Worm (Caenorhabditis elegans): ENCODE results near the gene ZK662.6.

ZK662.6 gene

DNA sequence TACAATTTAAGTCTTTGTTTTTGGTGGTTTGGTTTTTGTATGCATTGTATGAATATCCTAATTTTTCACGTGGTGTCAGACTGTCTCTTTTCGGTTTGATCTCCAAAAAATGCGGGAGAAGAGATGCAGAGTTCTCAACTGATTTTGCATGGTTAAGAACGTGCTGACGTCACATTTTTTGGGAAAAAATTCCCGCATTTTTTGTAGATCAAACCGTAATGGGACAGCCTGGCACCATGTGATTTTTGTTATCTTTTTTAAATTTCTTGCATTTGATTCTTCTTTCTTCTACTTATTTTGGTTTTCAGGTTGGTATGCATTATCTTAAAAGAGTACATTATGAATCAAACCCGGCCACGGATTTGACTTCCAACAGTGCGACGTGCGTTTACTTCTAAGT, 2.9 kb downstream of the ZK662.6 start, which contains the start of gene ZK662.5:
Gene ZK662.5, plus strand, starts transcription at position 301 of the 400 bp plus-strand sequence.
- TF ChIP-seq elt-1 (tag; optimal IDR thresholded peaks at IDR 0.05) (no peak), jun-1 (tag; optimal IDR thresholded peaks at IDR 0.05) (no peak), aly-2 (tag; optimal IDR thresholded peaks at IDR 0.05) (no peak), lsy-12 (tag; optimal IDR thresholded peaks at IDR 0.05) (no peak), fos-1 (tag; optimal IDR thresholded peaks at IDR 0.05) (no peak)

DNA sequence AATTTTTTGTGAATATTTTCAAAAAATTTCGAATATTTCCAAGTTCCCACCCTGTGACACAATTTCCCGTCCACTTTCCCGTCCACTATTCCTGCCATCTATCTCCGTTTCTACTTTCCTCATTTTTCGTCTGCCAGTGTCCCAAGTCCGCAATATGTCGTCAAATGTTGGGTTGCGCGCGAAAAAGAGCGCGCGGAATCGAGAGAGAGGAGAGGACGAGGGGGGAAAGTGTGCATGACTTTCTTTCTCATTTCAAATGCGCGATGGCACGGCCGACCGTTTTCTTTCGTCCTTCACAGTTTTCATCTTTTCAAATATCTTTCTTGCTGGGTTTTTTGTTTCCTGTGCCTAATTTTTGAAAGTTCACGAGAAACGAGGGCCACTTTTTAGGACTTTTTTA, 6.6 kb downstream of the ZK662.6 start:
- TF ChIP-seq lin-15B (tag; optimal IDR thresholded peaks at IDR 0.05) (peak; percentile 98), elt-2 (tag; optimal IDR thresholded peaks at IDR 0.05) (peak; percentile 24), skn-1 (tag; optimal IDR thresholded peaks at IDR 0.05) (peak; percentile 27), snpc-4 (tag; optimal IDR thresholded peaks at IDR 0.05) (peak; percentile 74), hmg-11 (tag; optimal IDR thresholded peaks at IDR 0.05) (peak; percentile 46), nhr-23 (tag; optimal IDR thresholded peaks at IDR 0.05) (peak; percentile 48), aly-2 (tag; optimal IDR thresholded peaks at IDR 0.05) (no peak), sea-2 (GFP tag; optimal IDR thresholded peaks at IDR 0.05) (peak; percentile 62), elt-3 (tag; optimal IDR thresholded peaks at IDR 0.05) (no peak), nhr-25 (tag; optimal IDR thresholded peaks at IDR 0.05) (peak; percentile 68), nhr-76 (tag; optimal IDR thresholded peaks at IDR 0.05) (no peak), pha-4 (tag; optimal IDR thresholded peaks at IDR 0.05) (peak; percentile 78)

DNA sequence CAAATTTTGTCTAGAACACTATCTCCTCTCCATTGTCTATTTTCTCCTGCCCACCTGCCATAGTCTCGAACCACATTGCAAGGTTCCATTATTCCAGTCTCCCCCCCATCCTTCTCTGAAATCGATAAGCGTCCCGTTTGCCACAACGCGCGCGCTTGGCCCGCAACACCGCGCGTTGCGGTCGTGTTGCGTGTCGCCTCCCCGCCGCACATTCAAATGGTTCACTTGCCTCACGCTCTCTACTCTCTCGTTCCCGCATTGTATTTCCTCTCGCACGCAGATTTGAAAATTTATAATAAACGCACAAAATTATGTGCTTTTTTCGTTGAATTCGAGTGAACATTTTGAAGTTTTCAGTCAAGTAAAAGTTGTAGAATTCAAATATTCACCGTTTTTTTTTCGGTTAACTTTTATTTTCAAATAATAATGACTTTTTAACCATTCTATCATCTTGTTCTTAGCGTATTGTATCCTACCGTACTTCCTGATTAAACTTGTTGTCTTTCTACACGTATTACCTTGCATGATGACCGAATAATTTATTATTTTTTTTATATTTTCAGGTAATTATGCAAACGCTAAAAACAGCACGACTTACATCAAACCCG, 7.2 kb downstream of the ZK662.6 start, which contains the start of gene lin-15B:
Gene lin-15B, plus strand, starts transcription at position 558 of the 608 bp plus-strand sequence.
- peak; percentile 74 for TF ChIP-seq lin-15B (tag; optimal IDR thresholded peaks at IDR 0.05)
- TF ChIP-seq fos-1 (tag; optimal IDR thresholded peaks at IDR 0.05), result no peak

DNA sequence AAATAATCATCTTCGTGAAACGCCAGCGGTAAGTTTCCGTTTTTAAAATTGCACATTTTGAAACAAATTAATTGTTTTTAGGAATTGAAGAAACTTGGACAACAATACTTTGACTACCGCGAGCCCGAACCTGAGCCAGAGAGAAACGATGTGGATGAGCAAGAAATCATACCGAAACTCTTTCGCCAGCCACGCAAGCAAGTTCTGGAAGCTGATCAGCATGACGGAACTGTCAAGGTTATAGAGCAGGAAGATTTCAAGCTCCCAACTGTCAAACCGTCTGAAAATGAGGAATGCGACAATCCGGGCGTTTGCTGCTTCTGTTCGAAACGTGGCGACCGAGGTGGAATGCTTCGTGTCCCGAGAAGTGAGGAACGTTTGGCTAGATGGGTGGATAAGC, 11.9 kb downstream of the ZK662.6 start:
- TF ChIP-seq lin-39 (tag; optimal IDR thresholded peaks at IDR 0.05) (no peak), R02D3.7 (tag; optimal IDR thresholded peaks at IDR 0.05) (no peak), egl-5 (tag; optimal IDR thresholded peaks at IDR 0.05) (no peak), fos-1 (tag; optimal IDR thresholded peaks at IDR 0.05) (no peak), ZK546.5 (tag; optimal IDR thresholded peaks at IDR 0.05) (no peak), lin-15B (tag; optimal IDR thresholded peaks at IDR 0.05) (no peak), nhr-25 (tag; optimal IDR thresholded peaks at IDR 0.05) (no peak), eor-1 (tag; optimal IDR thresholded peaks at IDR 0.05) (no peak), nfya-1 (tag; optimal IDR thresholded peaks at IDR 0.05; ENCODE audit: insufficient read depth) (no peak), fkh-10 (GFP tag; optimal IDR thresholded peaks at IDR 0.05) (no peak)

DNA sequence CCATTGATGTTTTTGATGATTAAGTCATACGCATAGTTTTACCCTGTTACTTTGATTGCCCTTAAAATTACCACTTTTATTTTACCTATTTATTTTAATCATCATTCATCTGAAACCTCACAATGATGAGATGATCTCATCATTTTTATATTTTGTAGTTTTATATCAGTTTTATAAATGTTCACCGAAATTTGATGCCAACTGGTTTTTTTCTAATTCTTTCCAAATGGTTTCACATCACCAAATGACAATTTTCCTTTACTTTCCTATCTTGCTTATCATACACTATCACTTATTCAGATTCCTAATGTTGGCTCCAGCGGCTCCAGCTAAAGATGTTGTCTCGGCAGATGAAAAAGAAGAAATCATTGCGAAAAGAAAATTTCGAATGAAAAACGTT, 13.2 kb downstream of the ZK662.6 start, which contains the start of gene lin-15A:
Gene lin-15A, plus strand, starts transcription at position 301 of the 400 bp plus-strand sequence.
- TF ChIP-seq nhr-76 (tag; optimal IDR thresholded peaks at IDR 0.05) (no peak), lsy-12 (tag; optimal IDR thresholded peaks at IDR 0.05) (no peak), egl-5 (tag; optimal IDR thresholded peaks at IDR 0.05) (no peak), unc-62 (GFP tag; optimal IDR thresholded peaks at IDR 0.05) (no peak), pha-4 (tag; optimal IDR thresholded peaks at IDR 0.05) (no peak), ZK546.5 (tag; optimal IDR thresholded peaks at IDR 0.05) (no peak), aly-2 (tag; optimal IDR thresholded peaks at IDR 0.05) (no peak), nhr-28 (tag; optimal IDR thresholded peaks at IDR 0.05) (no peak)

DNA sequence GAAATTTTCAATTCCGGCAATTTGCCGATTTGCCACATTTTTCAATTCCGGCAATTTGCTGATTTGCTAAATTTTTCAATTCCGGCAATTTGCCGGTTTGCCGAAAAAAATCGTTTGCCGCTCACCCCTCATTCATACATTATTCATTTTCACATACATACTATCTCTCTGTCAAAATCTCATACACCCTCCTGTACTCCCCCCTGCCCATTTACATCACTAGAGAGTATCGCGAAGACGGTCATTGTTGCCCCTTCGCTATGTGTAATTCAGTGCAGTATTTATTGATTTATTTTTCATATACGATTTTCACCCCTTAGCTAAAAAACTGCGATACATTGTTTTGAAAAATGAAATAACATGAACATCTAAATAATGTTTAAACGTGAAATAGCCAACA, 18.0 kb downstream of the ZK662.6 start:
- TF ChIP-seq ama-1 (optimal IDR thresholded peaks at IDR 0.05), result no peak
- TF ChIP-seq nhr-76 (tag; optimal IDR thresholded peaks at IDR 0.05), result no peak
- peak; percentile 84 for TF ChIP-seq nhr-23 (tag; optimal IDR thresholded peaks at IDR 0.05)
- TF ChIP-seq ZK546.5 (tag; optimal IDR thresholded peaks at IDR 0.05), result no peak
- no peak for TF ChIP-seq ztf-11 (tag; optimal IDR thresholded peaks at IDR 0.05)
- TF ChIP-seq fkh-10 (GFP tag; optimal IDR thresholded peaks at IDR 0.05), result no peak
- TF ChIP-seq sea-2 (GFP tag; optimal IDR thresholded peaks at IDR 0.05), result no peak
- peak; percentile 48 for TF ChIP-seq elt-2 (tag; optimal IDR thresholded peaks at IDR 0.05)
- TF ChIP-seq egl-27 (tag; optimal IDR thresholded peaks at IDR 0.05), result peak; percentile 4
- peak; percentile 92 for TF ChIP-seq nhr-43 (tag; optimal IDR thresholded peaks at IDR 0.05; ENCODE audit: poor library complexity, severe bottlenecking)
- TF ChIP-seq ceh-28 (tag; optimal IDR thresholded peaks at IDR 0.05), result peak; percentile 97
- peak; percentile 60 for TF ChIP-seq R02D3.7 (tag; optimal IDR thresholded peaks at IDR 0.05)
- peak; percentile 85 for TF ChIP-seq nhr-77 (tag; optimal IDR thresholded peaks at IDR 0.05)
- TF ChIP-seq nhr-25 (tag; optimal IDR thresholded peaks at IDR 0.05), result peak; percentile 84
- TF ChIP-seq snpc-4 (tag; optimal IDR thresholded peaks at IDR 0.05), result peak; percentile 85
- TF ChIP-seq egl-5 (tag; optimal IDR thresholded peaks at IDR 0.05), result peak; percentile 47
- TF ChIP-seq lsy-12 (tag; optimal IDR thresholded peaks at IDR 0.05), result peak; percentile 65
- no peak for TF ChIP-seq nhr-237 (tag; optimal IDR thresholded peaks at IDR 0.05)
- TF ChIP-seq lin-39 (tag; optimal IDR thresholded peaks at IDR 0.05), result peak; percentile 46
- TF ChIP-seq nhr-11 (tag; optimal IDR thresholded peaks at IDR 0.05), result no peak
- TF ChIP-seq ceh-82 (tag; optimal IDR thresholded peaks at IDR 0.05), result peak; percentile 72
- TF ChIP-seq daf-12 (tag; optimal IDR thresholded peaks at IDR 0.05), result no peak
- TF ChIP-seq elt-3 (tag; optimal IDR thresholded peaks at IDR 0.05), result no peak
- TF ChIP-seq jun-1 (tag; optimal IDR thresholded peaks at IDR 0.05), result peak; percentile 91
- peak; percentile 47 for TF ChIP-seq pqm-1 (tag; optimal IDR thresholded peaks at IDR 0.05)
- no peak for TF ChIP-seq unc-62 (GFP tag; optimal IDR thresholded peaks at IDR 0.05)
- TF ChIP-seq tbx-2 (tag; optimal IDR thresholded peaks at IDR 0.05), result peak; percentile 82
- peak; percentile 59 for TF ChIP-seq lin-15B (tag; optimal IDR thresholded peaks at IDR 0.05)
- TF ChIP-seq skn-1 (tag; optimal IDR thresholded peaks at IDR 0.05), result peak; percentile 70
- peak; percentile 85 for TF ChIP-seq hmg-11 (tag; optimal IDR thresholded peaks at IDR 0.05)
- no peak for TF ChIP-seq unc-39 (tag; optimal IDR thresholded peaks at IDR 0.05)
